Worm (Caenorhabditis elegans) whole organism, late embryonic: ENCODE measurements around the gene dsh-2.

Experiments
- C08G9.2 ChIP-seq: sonication (generic microtip); optimal IDR thresholded peaks from 2 replicates; lab custom pipeline; 2016; ENCODE audit warnings: mild to moderate bottlenecking, missing genetic modification characterization, moderate library complexity, missing compliant biosample characterization
- C38D4.7 ChIP-seq: fragments of 200-800 bp; sonication (Bioruptor generic); optimal IDR thresholded peaks from 2 replicates; lab custom pipeline; 2018; ENCODE audit warnings: mild to moderate bottlenecking, missing genetic modification characterization, moderate library complexity, missing compliant biosample characterization
- K09A11.1 ChIP-seq: sonication (generic microtip); optimal IDR thresholded peaks from 2 replicates; lab custom pipeline; 2017; ENCODE audit warnings: antibody characterized with exemption, mild to moderate bottlenecking, missing genetic modification characterization, missing compliant biosample characterization; ENCODE audit not compliant: insufficient read depth
- T23F11.4 ChIP-seq: fragments of 200-800 bp; sonication (Bioruptor generic); optimal IDR thresholded peaks from 2 replicates; lab custom pipeline; 2018; ENCODE audit warnings: mild to moderate bottlenecking, missing genetic modification characterization, missing compliant biosample characterization
- ceh-14 ChIP-seq: sonication (generic microtip); optimal IDR thresholded peaks from 2 replicates; lab custom pipeline; 2016; ENCODE audit warnings: missing genotype, missing genetic modification characterization, missing compliant biosample characterization
- ceh-18 ChIP-seq: sonication (generic microtip); optimal IDR thresholded peaks from 2 replicates; lab custom pipeline; 2016; ENCODE audit warnings: missing genetic modification characterization, missing compliant biosample characterization
- ceh-24 ChIP-seq: sonication (generic microtip); optimal IDR thresholded peaks from 2 replicates; lab custom pipeline; 2016; ENCODE audit warnings: mild to moderate bottlenecking, missing genetic modification characterization, missing compliant biosample characterization
- ceh-31 ChIP-seq: sonication (generic microtip); optimal IDR thresholded peaks from 2 replicates; lab custom pipeline; 2016; ENCODE audit warnings: missing genetic modification characterization, missing compliant biosample characterization
- ceh-34 ChIP-seq: sonication (generic microtip); optimal IDR thresholded peaks from 2 replicates; lab custom pipeline; 2016; ENCODE audit warnings: mild to moderate bottlenecking, missing genetic modification characterization, missing compliant biosample characterization
- ceh-45 ChIP-seq: fragments of 200-800 bp; sonication (Bioruptor generic); IDR thresholded peaks from 2 replicates; pipeline ENCODE4 v1.3.6; 2022; ENCODE audit warnings: missing genetic modification reagents, missing genetic modification characterization, missing compliant biosample characterization
- ceh-9 ChIP-seq: sonication (generic microtip); optimal IDR thresholded peaks from 2 replicates; lab custom pipeline; 2016; ENCODE audit warnings: mild to moderate bottlenecking, missing genetic modification characterization, inconsistent platforms, missing compliant biosample characterization
- che-1 ChIP-seq: sonication (generic microtip); optimal IDR thresholded peaks from 2 replicates; lab custom pipeline; 2016; ENCODE audit warnings: mild to moderate bottlenecking, missing genetic modification characterization, missing compliant biosample characterization
- dve-1 ChIP-seq: sonication (generic microtip); optimal IDR thresholded peaks from 2 replicates; lab custom pipeline; 2017; ENCODE audit warnings: antibody characterized with exemption, mild to moderate bottlenecking, missing genetic modification characterization, missing compliant biosample characterization
- elt-2 ChIP-seq: sonication (generic microtip); optimal IDR thresholded peaks from 2 replicates; lab custom pipeline; 2016; ENCODE audit warnings: missing genetic modification reagents, missing genetic modification characterization, missing compliant biosample characterization
- ets-4 ChIP-seq: sonication (generic microtip); optimal IDR thresholded peaks from 2 replicates; lab custom pipeline; 2016; ENCODE audit warnings: missing genetic modification characterization, missing compliant biosample characterization
- fax-1 ChIP-seq: sonication (generic microtip); optimal IDR thresholded peaks from 2 replicates; lab custom pipeline; 2016; ENCODE audit warnings: missing genotype, missing genetic modification characterization, missing compliant biosample characterization
- fkh-10 ChIP-seq: fragments of 150-350 bp; optimal IDR thresholded peaks from 2 replicates; lab custom pipeline; 2014; ENCODE audit warnings: missing biosample characterization, missing genetic modification reagents, missing genetic modification characterization
- fkh-6 ChIP-seq: sonication (generic microtip); optimal IDR thresholded peaks from 2 replicates; lab custom pipeline; 2016; ENCODE audit warnings: missing genetic modification characterization, missing compliant biosample characterization
- hlh-15 ChIP-seq: sonication (generic microtip); optimal IDR thresholded peaks from 2 replicates; lab custom pipeline; 2016; ENCODE audit warnings: missing genetic modification characterization, missing compliant biosample characterization
- hlh-30 ChIP-seq: sonication (generic microtip); optimal IDR thresholded peaks from 2 replicates; lab custom pipeline; 2017; ENCODE audit warnings: antibody characterized with exemption, missing genetic modification characterization, missing compliant biosample characterization; ENCODE audit not compliant: insufficient read depth
- hlh-6 ChIP-seq: sonication (generic microtip); optimal IDR thresholded peaks from 2 replicates; lab custom pipeline; 2016; ENCODE audit warnings: missing genotype, missing genetic modification characterization, missing compliant biosample characterization
- madf-2 ChIP-seq: sonication (generic microtip); optimal IDR thresholded peaks from 2 replicates; lab custom pipeline; 2017; ENCODE audit warnings: missing genetic modification characterization, missing compliant biosample characterization
- nfya-1 ChIP-seq: sonication (generic microtip); optimal IDR thresholded peaks from 2 replicates; lab custom pipeline; 2017; ENCODE audit warnings: missing genetic modification characterization, mild to moderate bottlenecking, missing compliant biosample characterization, antibody characterized with exemption, moderate library complexity
- nhr-232 ChIP-seq: sonication (generic microtip); optimal IDR thresholded peaks from 2 replicates; lab custom pipeline; 2016; ENCODE audit warnings: missing genetic modification characterization, missing compliant biosample characterization
- npax-4 ChIP-seq: sonication (generic microtip); optimal IDR thresholded peaks from 2 replicates; lab custom pipeline; 2016; ENCODE audit warnings: missing genetic modification characterization, missing compliant biosample characterization
- pat-9 ChIP-seq: fragments of 200-800 bp; sonication (Bioruptor generic); optimal IDR thresholded peaks from 2 replicates; lab custom pipeline; 2018; ENCODE audit warnings: mild to moderate bottlenecking, missing genetic modification characterization, moderate library complexity, missing compliant biosample characterization
- pax-1 ChIP-seq: fragments of 150-350 bp; optimal IDR thresholded peaks from 2 replicates; lab custom pipeline; 2014; ENCODE audit warnings: missing biosample characterization, missing genetic modification characterization
- pha-4 ChIP-seq: fragments of 150-350 bp; optimal IDR thresholded peaks from 2 replicates; lab custom pipeline; 2018; ENCODE audit warnings: missing biosample characterization, missing genetic modification reagents, missing genetic modification characterization
- pros-1 ChIP-seq: fragments of 150-350 bp; optimal IDR thresholded peaks from 2 replicates; lab custom pipeline; 2014; ENCODE audit warnings: missing biosample characterization, missing genetic modification reagents, missing genetic modification characterization
- rnt-1 ChIP-seq: sonication (generic microtip); optimal IDR thresholded peaks from 2 replicates; lab custom pipeline; 2016; ENCODE audit warnings: missing genetic modification characterization, missing compliant biosample characterization
- sox-2 ChIP-seq: fragments of 200-800 bp; sonication (Bioruptor generic); IDR thresholded peaks from 2 replicates; pipeline ENCODE4 v1.3.6; 2022; ENCODE audit warnings: missing genetic modification reagents, missing genetic modification characterization, missing compliant biosample characterization
- sox-4 ChIP-seq: sonication (generic microtip); optimal IDR thresholded peaks from 2 replicates; lab custom pipeline; 2017; ENCODE audit warnings: mild to moderate bottlenecking, missing genetic modification characterization, inconsistent platforms, missing compliant biosample characterization
- tbx-2 ChIP-seq: sonication (generic microtip); optimal IDR thresholded peaks from 2 replicates; lab custom pipeline; 2016; ENCODE audit warnings: missing genetic modification characterization, missing compliant biosample characterization
- tbx-7 ChIP-seq: sonication (generic microtip); optimal IDR thresholded peaks from 2 replicates; lab custom pipeline; 2016; ENCODE audit warnings: missing genotype, missing genetic modification characterization, missing compliant biosample characterization
- ttx-3 ChIP-seq: sonication (generic microtip); optimal IDR thresholded peaks from 2 replicates; lab custom pipeline; 2016; ENCODE audit warnings: missing genetic modification reagents, missing genetic modification characterization, missing compliant biosample characterization
- unc-3 ChIP-seq, 2 experiments: fragments of 200-800 bp in 1 of 2; sonication (Bioruptor generic) in 1 of 2; sonication (generic microtip) in 1 of 2; conservative IDR thresholded peaks in 1 of 2; optimal IDR thresholded peaks in 1 of 2; 2 replicates each; pipeline versions ENCODE4 v1.3.6 to Lab custom; 2016 to 2022; ENCODE audit warnings: missing compliant biosample characterization in 2 of 2, missing genetic modification characterization in 2 of 2, missing genetic modification reagents in 1 of 2
- unc-42 ChIP-seq: sonication (generic microtip); optimal IDR thresholded peaks from 2 replicates; lab custom pipeline; 2016; ENCODE audit warnings: missing genotype, missing genetic modification characterization, missing compliant biosample characterization
- ztf-16 ChIP-seq: sonication (generic microtip); optimal IDR thresholded peaks from 2 replicates; lab custom pipeline; 2017; ENCODE audit warnings: missing genetic modification characterization, missing compliant biosample characterization

Gene dsh-2

ce11 chrII:5061794-5062368 is 19.1 kb downstream of the dsh-2 start, which contains the start of gene smc-5 (continued):
- TF ChIP-seq C38D4.7 (GFP tag; lab: Kevin White, UChicago) (no peak), tbx-7 (tag; lab: Kevin White, UChicago) (peak; percentile 43), npax-4 (tag; lab: Kevin White, UChicago) (no peak), pros-1 (tag; lab: Kevin White, UChicago) (no peak), rnt-1 (tag; lab: Kevin White, UChicago) (peak; percentile 52), C08G9.2 (peak; percentile 63), fkh-6 (tag; lab: Kevin White, UChicago) (no peak), che-1 (tag; lab: Kevin White, UChicago) (no peak), ceh-9 (no peak), sox-4 (no peak), dve-1 (no peak), T23F11.4 (GFP tag; lab: Kevin White, UChicago) (no peak), ceh-24 (tag; lab: Kevin White, UChicago) (no peak), pha-4 (tag; lab: Kevin White, UChicago) (no peak), nfya-1 (tag; lab: Kevin White, UChicago) (peak; percentile 38), ceh-14 (tag; lab: Kevin White, UChicago) (peak; percentile 52), ceh-34 (peak; percentile 68), ceh-45 (GFP tag; lab: Robert Waterston, UW) (no peak), ceh-31 (peak; percentile 91), K09A11.1 (tag; lab: Kevin White, UChicago) (no peak), hlh-15 (tag; lab: Kevin White, UChicago) (no peak), ceh-18 (tag; lab: Kevin White, UChicago) (no peak), unc-42 (tag; lab: Kevin White, UChicago) (peak; percentile 56)

ce11 chrII:5060719-5061118 is 20.3 kb downstream of the dsh-2 start, which contains the start of gene pho-12:
Gene pho-12 (minus strand): TSS chrII:5060819.
- no peak for TF ChIP-seq tbx-7 (tag; lab: Kevin White, UChicago)
- no peak for TF ChIP-seq K09A11.1 (tag; lab: Kevin White, UChicago)
- TF ChIP-seq che-1 (tag; lab: Kevin White, UChicago), result no peak
- TF ChIP-seq unc-3 (GFP tag; conservative IDR thresholded peaks at IDR 0.05; lab: Robert Waterston, UW), result no peak
- TF ChIP-seq unc-3 (tag; optimal IDR thresholded peaks at IDR 0.05; lab: Kevin White, UChicago), result no peak
- TF ChIP-seq fkh-10 (GFP tag; lab: Kevin White, UChicago), result no peak

- TF ChIP-seq sox-2 (GFP tag; lab: Robert Waterston, UW) (no peak), rnt-1 (tag; lab: Kevin White, UChicago) (no peak)
Observed at ce11 chrII:5058036-5058435, 22.9 kb downstream of the dsh-2 start, which contains the start of gene C27A2.12. Gene C27A2.12 (minus strand): TSS chrII:5058136.

- TF ChIP-seq dve-1, result no peak
- no peak for TF ChIP-seq ceh-9
- TF ChIP-seq madf-2 (tag; lab: Kevin White, UChicago), result no peak
- no peak for TF ChIP-seq ceh-45 (GFP tag; lab: Robert Waterston, UW)
- TF ChIP-seq sox-2 (GFP tag; lab: Robert Waterston, UW), result no peak
- TF ChIP-seq ceh-34, result no peak
- no peak for TF ChIP-seq tbx-2
- peak; percentile 33 for TF ChIP-seq hlh-6 (tag; lab: Kevin White, UChicago)
- no peak for TF ChIP-seq ceh-18 (tag; lab: Kevin White, UChicago)
- no peak for TF ChIP-seq nfya-1 (tag; lab: Kevin White, UChicago)
- peak; percentile 44 for TF ChIP-seq ztf-16 (tag; lab: Kevin White, UChicago)
- TF ChIP-seq K09A11.1 (tag; lab: Kevin White, UChicago), result no peak
- no peak for TF ChIP-seq tbx-7 (tag; lab: Kevin White, UChicago)
- no peak for TF ChIP-seq pat-9 (tag; lab: Kevin White, UChicago)
- peak; percentile 9 for TF ChIP-seq sox-4
- TF ChIP-seq ttx-3 (tag; lab: Kevin White, UChicago), result peak; percentile 12
- no peak for TF ChIP-seq T23F11.4 (GFP tag; lab: Kevin White, UChicago)
- TF ChIP-seq C08G9.2, result no peak
- TF ChIP-seq unc-42 (tag; lab: Kevin White, UChicago), result no peak
- TF ChIP-seq fax-1 (tag; lab: Kevin White, UChicago), result peak; percentile 3
- TF ChIP-seq pax-1 (tag; lab: Kevin White, UChicago), result no peak
- TF ChIP-seq pha-4 (tag; lab: Kevin White, UChicago), result no peak
- TF ChIP-seq che-1 (tag; lab: Kevin White, UChicago), result peak; percentile 46
- peak; percentile 35 for TF ChIP-seq nhr-232 (tag; lab: Kevin White, UChicago)
- no peak for TF ChIP-seq ets-4 (tag; lab: Kevin White, UChicago)
- no peak for TF ChIP-seq hlh-30 (tag; lab: Kevin White, UChicago)
- peak; percentile 96 for TF ChIP-seq elt-2 (tag; lab: Kevin White, UChicago)
- no peak for TF ChIP-seq fkh-6 (tag; lab: Kevin White, UChicago)
Observed at ce11 chrII:5057315-5057714, 23.7 kb downstream of the dsh-2 start.
